Worm (Caenorhabditis elegans) whole organism, L1 larva: ENCODE results near the gene stc-1.

Source experiments
- C16A3.4 ChIP-seq: fragments of 150-350 bp; optimal IDR thresholded peaks from 2 replicates; lab custom pipeline; 2014; ENCODE audit warnings: missing biosample characterization, missing genetic modification characterization
- F16B12.6 ChIP-seq: fragments of 150-350 bp; optimal IDR thresholded peaks from 2 replicates; lab custom pipeline; 2014; ENCODE audit warnings: missing biosample characterization, missing genetic modification characterization
- Y116A8C.19 ChIP-seq: sonication (generic microtip); optimal IDR thresholded peaks from 2 replicates; lab custom pipeline; 2016; ENCODE audit warnings: missing compliant biosample characterization, missing genetic modification characterization, borderline replicate concordance
- alr-1 ChIP-seq: fragments of 200-800 bp; sonication (Bioruptor generic); optimal IDR thresholded peaks from 2 replicates; lab custom pipeline; 2018; ENCODE audit warnings: borderline replicate concordance, mild to moderate bottlenecking, missing genetic modification characterization, missing compliant biosample characterization
- aly-2 ChIP-seq: fragments of 150-350 bp; optimal IDR thresholded peaks from 2 replicates; lab custom pipeline; 2014; ENCODE audit warnings: missing biosample characterization, missing genetic modification characterization
- ceh-63 ChIP-seq: fragments of 200-800 bp; sonication (Bioruptor generic); optimal IDR thresholded peaks from 2 replicates; lab custom pipeline; 2018; ENCODE audit warnings: mild to moderate bottlenecking, missing genetic modification characterization, missing compliant biosample characterization
- ceh-8 ChIP-seq: fragments of 200-800 bp; sonication (Bioruptor generic); optimal IDR thresholded peaks from 2 replicates; lab custom pipeline; 2018; ENCODE audit warnings: mild to moderate bottlenecking, missing genetic modification characterization, moderate library complexity, missing compliant biosample characterization
- ceh-88 ChIP-seq: fragments of 200-800 bp; sonication (Bioruptor generic); IDR thresholded peaks from 2 replicates; pipeline ENCODE4 v1.3.6; 2022; ENCODE audit warnings: missing genetic modification characterization, missing compliant biosample characterization
- ces-1 ChIP-seq: fragments of 150-350 bp; optimal IDR thresholded peaks from 2 replicates; lab custom pipeline; 2014; ENCODE audit warnings: missing biosample characterization, missing genetic modification reagents, missing genetic modification characterization
- dpl-1 ChIP-seq, 3 experiments: fragments of 150-350 bp in 2 of 3; sonication (generic microtip) in 1 of 3; optimal IDR thresholded peaks; 2 replicates each; lab custom pipeline; 2014 to 2017; ENCODE audit warnings: missing biosample characterization in 3 of 3, missing genetic modification characterization in 3 of 3, missing genetic modification reagents in 3 of 3
- dsc-1 ChIP-seq: sonication (generic microtip); optimal IDR thresholded peaks from 2 replicates; lab custom pipeline; 2016; ENCODE audit warnings: mild to moderate bottlenecking, missing genetic modification characterization, missing compliant biosample characterization
- efl-1 ChIP-seq, 4 experiments: fragments of 150-350 bp; optimal IDR thresholded peaks in 3 of 4; peaks in 1 of 4; 1 replicate in 1 of 4; 2 replicates in 3 of 4; lab custom pipeline; 2014; ENCODE audit warnings: missing biosample characterization in 2 of 4, missing genetic modification characterization in 2 of 4, missing genetic modification reagents in 2 of 4
- egl-13 ChIP-seq: sonication (generic microtip); optimal IDR thresholded peaks from 2 replicates; lab custom pipeline; 2016; ENCODE audit warnings: missing genotype, missing genetic modification reagents, missing genetic modification characterization, missing compliant biosample characterization
- egl-27 ChIP-seq, 2 experiments: fragments of 150-350 bp in 1 of 2; sonication (generic microtip); optimal IDR thresholded peaks; 3 replicates each; lab custom pipeline; 2017 to 2018; ENCODE audit warnings: missing biosample characterization in 2 of 2, missing genetic modification characterization in 2 of 2, missing genetic modification reagents in 2 of 2
- elt-2 ChIP-seq: sonication (generic microtip); optimal IDR thresholded peaks from 2 replicates; lab custom pipeline; 2016; ENCODE audit warnings: missing genetic modification characterization, mild to moderate bottlenecking, inconsistent platforms, missing compliant biosample characterization, missing genetic modification reagents
- fkh-4 ChIP-seq: sonication (generic microtip); optimal IDR thresholded peaks from 2 replicates; lab custom pipeline; 2016; ENCODE audit warnings: missing compliant biosample characterization, missing genetic modification characterization, borderline replicate concordance
- fos-1 ChIP-seq: fragments of 150-350 bp; optimal IDR thresholded peaks from 2 replicates; lab custom pipeline; 2014; ENCODE audit warnings: missing biosample characterization, missing genetic modification characterization
- hlh-17 ChIP-seq: fragments of 200-800 bp; sonication (Bioruptor generic); optimal IDR thresholded peaks from 2 replicates; lab custom pipeline; 2018; ENCODE audit warnings: missing genetic modification characterization, mild to moderate bottlenecking, missing compliant biosample characterization, moderate library complexity, borderline replicate concordance
- isw-1 ChIP-seq: fragments of 200-800 bp; sonication (Bioruptor generic); IDR thresholded peaks from 2 replicates; pipeline ENCODE4 v1.3.6; 2022; ENCODE audit warnings: missing genetic modification characterization, missing compliant biosample characterization
- jun-1 ChIP-seq: fragments of 150-350 bp; optimal IDR thresholded peaks from 2 replicates; lab custom pipeline; 2014; ENCODE audit warnings: missing biosample characterization, missing genetic modification reagents, missing genetic modification characterization
- lin-15B ChIP-seq: fragments of 150-350 bp; sonication (generic microtip); optimal IDR thresholded peaks from 3 replicates; lab custom pipeline; 2014; ENCODE audit warnings: missing biosample characterization, missing genetic modification characterization
- lsy-2 ChIP-seq, 2 experiments: fragments of 150-350 bp; optimal IDR thresholded peaks; 2 replicates each; lab custom pipeline; 2014; ENCODE audit warnings: missing biosample characterization in 2 of 2, missing genetic modification characterization in 2 of 2
- mab-9 ChIP-seq: fragments of 200-800 bp; sonication (Bioruptor generic); IDR thresholded peaks from 2 replicates; pipeline ENCODE4 v1.3.6; 2022; ENCODE audit warnings: missing genetic modification reagents, missing genetic modification characterization, missing compliant biosample characterization
- mef-2 ChIP-seq: fragments of 150-350 bp; optimal IDR thresholded peaks from 2 replicates; lab custom pipeline; 2014; ENCODE audit warnings: missing biosample characterization, missing genetic modification characterization
- mep-1 ChIP-seq: fragments of 150-350 bp; optimal IDR thresholded peaks from 2 replicates; lab custom pipeline; 2014; ENCODE audit warnings: missing biosample characterization, missing genetic modification characterization
- nhr-11 ChIP-seq: fragments of 150-350 bp; optimal IDR thresholded peaks from 2 replicates; lab custom pipeline; 2014; ENCODE audit warnings: missing biosample characterization, missing genetic modification characterization
- nhr-12 ChIP-seq: sonication (generic microtip); optimal IDR thresholded peaks from 2 replicates; lab custom pipeline; 2017; ENCODE audit warnings: missing biosample characterization, missing genetic modification characterization
- nhr-19 ChIP-seq: fragments of 200-800 bp; sonication (Bioruptor generic); conservative IDR thresholded peaks from 2 replicates; pipeline ENCODE4 v1.3.6; 2022; ENCODE audit warnings: missing genetic modification characterization, missing compliant biosample characterization
- nhr-20 ChIP-seq: sonication (generic microtip); optimal IDR thresholded peaks from 2 replicates; lab custom pipeline; 2016; ENCODE audit warnings: mild to moderate bottlenecking, missing genetic modification characterization, missing compliant biosample characterization
- nhr-237 ChIP-seq: fragments of 150-350 bp; optimal IDR thresholded peaks from 2 replicates; lab custom pipeline; 2014; ENCODE audit warnings: missing biosample characterization, missing genetic modification characterization
- nhr-28 ChIP-seq: fragments of 150-350 bp; optimal IDR thresholded peaks from 2 replicates; lab custom pipeline; 2014; ENCODE audit warnings: missing biosample characterization, missing genetic modification characterization
- nhr-47 ChIP-seq: sonication (generic microtip); optimal IDR thresholded peaks from 2 replicates; lab custom pipeline; 2016; ENCODE audit warnings: mild to moderate bottlenecking, missing genetic modification characterization, moderate library complexity, missing compliant biosample characterization
- nhr-71 ChIP-seq: sonication (generic microtip); optimal IDR thresholded peaks from 2 replicates; lab custom pipeline; 2016; ENCODE audit warnings: mild to moderate bottlenecking, missing genetic modification characterization, moderate library complexity, missing compliant biosample characterization
- nhr-76 ChIP-seq: sonication (generic microtip); optimal IDR thresholded peaks from 2 replicates; lab custom pipeline; 2017; ENCODE audit warnings: missing biosample characterization, missing genetic modification characterization
- nhr-77 ChIP-seq: fragments of 150-350 bp; optimal IDR thresholded peaks from 2 replicates; lab custom pipeline; 2014; ENCODE audit warnings: missing biosample characterization, missing genetic modification characterization
- nhr-90 ChIP-seq: sonication (generic microtip); optimal IDR thresholded peaks from 2 replicates; lab custom pipeline; 2016; ENCODE audit warnings: mild to moderate bottlenecking, missing genetic modification characterization, missing compliant biosample characterization; ENCODE audit not compliant: poor library complexity
- pag-3 ChIP-seq: sonication (generic microtip); optimal IDR thresholded peaks from 2 replicates; lab custom pipeline; 2017; ENCODE audit warnings: missing genetic modification characterization, mild to moderate bottlenecking, missing compliant biosample characterization, antibody characterized with exemption, borderline replicate concordance; ENCODE audit not compliant: insufficient read depth
- pax-3 ChIP-seq: fragments of 200-800 bp; sonication (Bioruptor generic); optimal IDR thresholded peaks from 2 replicates; lab custom pipeline; 2018; ENCODE audit warnings: mild to moderate bottlenecking, missing genetic modification characterization, moderate library complexity, missing compliant biosample characterization
- pqm-1 ChIP-seq: sonication (generic microtip); optimal IDR thresholded peaks from 3 replicates; lab custom pipeline; 2017; ENCODE audit warnings: missing biosample characterization, missing genetic modification characterization
- skn-1 ChIP-seq: fragments of 150-350 bp; optimal IDR thresholded peaks from 2 replicates; lab custom pipeline; 2014; ENCODE audit warnings: missing biosample characterization, missing genetic modification characterization
- snpc-4 ChIP-seq: fragments of 150-350 bp; optimal IDR thresholded peaks from 2 replicates; lab custom pipeline; 2014; ENCODE audit warnings: missing biosample characterization, missing genetic modification characterization
- snu-23 ChIP-seq: sonication (generic microtip); optimal IDR thresholded peaks from 2 replicates; lab custom pipeline; 2016; ENCODE audit warnings: missing genetic modification characterization, missing compliant biosample characterization
- sup-37 ChIP-seq: fragments of 200-800 bp; sonication (Bioruptor generic); optimal IDR thresholded peaks from 2 replicates; lab custom pipeline; 2018; ENCODE audit warnings: mild to moderate bottlenecking, missing genetic modification characterization, missing compliant biosample characterization
- swsn-7 ChIP-seq: sonication (generic microtip); optimal IDR thresholded peaks from 2 replicates; lab custom pipeline; 2016; ENCODE audit warnings: missing genetic modification characterization, missing compliant biosample characterization
- tbx-2 ChIP-seq: sonication (generic microtip); optimal IDR thresholded peaks from 2 replicates; lab custom pipeline; 2016; ENCODE audit warnings: missing genetic modification characterization, missing compliant biosample characterization
- unc-130 ChIP-seq: fragments of 150-350 bp; optimal IDR thresholded peaks from 2 replicates; lab custom pipeline; 2017; ENCODE audit warnings: missing biosample characterization, missing genetic modification characterization, inconsistent platforms
- unc-86 ChIP-seq: sonication (generic microtip); optimal IDR thresholded peaks from 2 replicates; lab custom pipeline; 2016; ENCODE audit warnings: missing genetic modification characterization, missing compliant biosample characterization
- vab-15 ChIP-seq: sonication (generic microtip); optimal IDR thresholded peaks from 2 replicates; lab custom pipeline; 2017; ENCODE audit warnings: missing genotype, mild to moderate bottlenecking, missing genetic modification characterization, missing compliant biosample characterization
- xbp-1 ChIP-seq: sonication (generic microtip); optimal IDR thresholded peaks from 2 replicates; lab custom pipeline; 2016; ENCODE audit warnings: missing genetic modification characterization, missing compliant biosample characterization
- zag-1 ChIP-seq: fragments of 150-350 bp; optimal IDR thresholded peaks from 2 replicates; lab custom pipeline; 2014; ENCODE audit warnings: missing biosample characterization, missing genetic modification characterization
- zip-4 ChIP-seq: fragments of 200-800 bp; sonication (Bioruptor generic); optimal IDR thresholded peaks from 2 replicates; lab custom pipeline; 2018; ENCODE audit warnings: mild to moderate bottlenecking, missing genetic modification characterization, moderate library complexity, missing compliant biosample characterization
- ztf-11 ChIP-seq, 2 experiments: sonication (generic microtip); optimal IDR thresholded peaks; 2 replicates each; lab custom pipeline; 2016 to 2017; ENCODE audit warnings: missing genetic modification characterization in 2 of 2, missing biosample characterization in 1 of 2, missing compliant biosample characterization in 1 of 2
- ztf-4 ChIP-seq: fragments of 150-350 bp; optimal IDR thresholded peaks from 2 replicates; lab custom pipeline; 2014; ENCODE audit warnings: missing biosample characterization, missing genetic modification characterization

The stc-1 gene

DNA sequence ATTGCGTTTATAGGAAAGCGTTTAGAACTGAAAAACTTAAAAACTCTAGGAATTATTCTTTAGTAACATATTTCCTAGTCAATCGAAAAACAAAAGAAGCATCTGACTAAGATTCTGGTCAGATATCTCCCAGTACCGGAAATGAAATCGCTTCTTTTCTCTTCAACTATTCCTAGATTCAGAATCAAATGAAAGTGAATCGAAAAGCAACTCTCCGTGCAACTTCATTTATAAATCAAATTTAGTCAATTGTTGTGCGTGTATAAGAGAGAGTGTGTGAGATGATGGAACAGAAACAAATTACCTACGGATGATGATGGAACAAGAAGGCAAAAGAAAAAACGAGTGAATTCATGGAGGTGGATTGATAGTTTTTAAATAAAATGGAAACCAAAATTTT lies 6.8 kb downstream of the stc-1 start:
- TF ChIP-seq jun-1 (tag; lab: Kevin White, UChicago) (no peak), skn-1 (no peak), vab-15 (tag; lab: Kevin White, UChicago) (no peak), unc-130 (tag; lab: Kevin White, UChicago) (no peak), C16A3.4 (no peak), ceh-88 (no peak), mep-1 (tag; lab: Kevin White, UChicago) (no peak), ztf-4 (no peak), lin-15B (no peak), hlh-17 (GFP tag; lab: Kevin White, UChicago) (no peak), nhr-71 (peak; percentile 9), nhr-77 (tag; lab: Kevin White, UChicago) (no peak), snu-23 (GFP tag; lab: Kevin White, UChicago) (peak; percentile 13), aly-2 (tag; lab: Kevin White, UChicago) (no peak), alr-1 (tag; lab: Kevin White, UChicago) (no peak), zag-1 (tag; lab: Kevin White, UChicago) (no peak), Y116A8C.19 (no peak), mef-2 (tag; lab: Kevin White, UChicago) (no peak), unc-86 (tag; lab: Kevin White, UChicago) (no peak), F16B12.6 (tag; lab: Kevin White, UChicago) (no peak), ceh-63 (no peak), ceh-8 (GFP tag; lab: Kevin White, UChicago) (no peak), nhr-11 (no peak), tbx-2 (tag; lab: Kevin White, UChicago) (no peak), lsy-2 (tag; optimal IDR thresholded peaks at IDR 0.05; lab: Kevin White, UChicago) (no peak), swsn-7 (tag; lab: Kevin White, UChicago) (peak; percentile 12), fos-1 (tag; lab: Kevin White, UChicago) (no peak), nhr-28 (tag; lab: Kevin White, UChicago) (no peak), nhr-47 (tag; lab: Kevin White, UChicago) (peak; percentile 18), ztf-11 (tag; optimal IDR thresholded peaks at IDR 0.05; lab: Kevin White, UChicago) (no peak), nhr-90 (tag; lab: Kevin White, UChicago) (no peak), pax-3 (no peak), isw-1 (no peak), snpc-4 (no peak), elt-2 (no peak), mab-9 (GFP tag; lab: Robert Waterston, UW) (no peak), nhr-20 (tag; lab: Kevin White, UChicago) (no peak), ces-1 (GFP tag; lab: Kevin White, UChicago) (peak; percentile 43), egl-13 (no peak), sup-37 (GFP tag; lab: Kevin White, UChicago) (no peak), pqm-1 (tag; lab: Kevin White, UChicago) (no peak), nhr-19 (no peak), zip-4 (no peak), nhr-76 (no peak), egl-27 (tag; optimal IDR thresholded peaks at IDR 0.05; lab: Kevin White, UChicago) (no peak), dpl-1 (GFP tag; optimal IDR thresholded peaks at IDR 0.05; lab: Kevin White, UChicago) (no peak), xbp-1 (tag; lab: Kevin White, UChicago) (no peak), nhr-237 (tag; lab: Kevin White, UChicago) (no peak), nhr-12 (tag; lab: Kevin White, UChicago) (no peak), fkh-4 (tag; lab: Kevin White, UChicago) (no peak), efl-1 (optimal IDR thresholded peaks at IDR 0.05; lab: Kevin White, UChicago) (no peak), efl-1 (GFP tag; optimal IDR thresholded peaks at IDR 0.05 in 1 of 2; lab: Kevin White, UChicago) (no peak), dsc-1 (tag; lab: Kevin White, UChicago) (peak; percentile 6), pag-3 (tag; lab: Kevin White, UChicago) (no peak)
